Worm (Caenorhabditis elegans) whole organism, dauer: Measurements from ENCODE around the gene eri-1.

ENCODE experiments used
- unc-62 ChIP-seq: sonication (generic microtip); optimal IDR thresholded peaks from 2 replicates; lab custom pipeline; 2017; ENCODE audit warnings: missing biosample characterization, missing genetic modification reagents, missing genetic modification characterization

eri-1 gene

ce11 chrIV:378367-378766, 41.4 kb downstream of the eri-1 start:
- TF ChIP-seq unc-62 (GFP tag; lab: Kevin White, UChicago), result no peak

- no peak for TF ChIP-seq unc-62 (GFP tag; lab: Kevin White, UChicago)
Observed at ce11 chrIV:377791-378190, 42.0 kb downstream of the eri-1 start.

ce11 chrIV:375915-376314, 43.8 kb downstream of the eri-1 start, which contains the start of gene fln-1:
TSS of gene fln-1 (minus strand) at chrIV:376015.
- no peak for TF ChIP-seq unc-62 (GFP tag; lab: Kevin White, UChicago)

- TF ChIP-seq unc-62 (GFP tag; lab: Kevin White, UChicago), result no peak
Observed at ce11 chrIV:373963-374362, 45.8 kb downstream of the eri-1 start.

ce11 chrIV:372146-372789, 47.5 kb downstream of the eri-1 start:
- no peak for TF ChIP-seq unc-62 (GFP tag; lab: Kevin White, UChicago)

ce11 chrIV:366406-366805, 53.4 kb downstream of the eri-1 start:
- no peak for TF ChIP-seq unc-62 (GFP tag; lab: Kevin White, UChicago)
